Worm (Caenorhabditis elegans): ENCODE data around the gene srj-13.

ce11 chrV:7400095-7400494, 2.4 kb upstream of the srj-13 start, which contains the start of gene cnc-9:
- no peak for TF ChIP-seq blmp-1 (tag; optimal IDR thresholded peaks at IDR 0.05)
- TF ChIP-seq lin-32 (GFP tag; optimal IDR thresholded peaks at IDR 0.05), result no peak
- no peak for TF ChIP-seq nhr-76 (tag; optimal IDR thresholded peaks at IDR 0.05)
- no peak for TF ChIP-seq ces-1 (GFP tag; optimal IDR thresholded peaks at IDR 0.05)
- TF ChIP-seq lin-13 (tag; optimal IDR thresholded peaks at IDR 0.05), result no peak
- TF ChIP-seq cnd-1 (tag; optimal IDR thresholded peaks at IDR 0.05), result no peak
- no peak for TF ChIP-seq lsy-2 (tag; optimal IDR thresholded peaks at IDR 0.05)
